Fruit fly (Drosophila melanogaster): Measurements from ENCODE around the gene CG46412.

DNA sequence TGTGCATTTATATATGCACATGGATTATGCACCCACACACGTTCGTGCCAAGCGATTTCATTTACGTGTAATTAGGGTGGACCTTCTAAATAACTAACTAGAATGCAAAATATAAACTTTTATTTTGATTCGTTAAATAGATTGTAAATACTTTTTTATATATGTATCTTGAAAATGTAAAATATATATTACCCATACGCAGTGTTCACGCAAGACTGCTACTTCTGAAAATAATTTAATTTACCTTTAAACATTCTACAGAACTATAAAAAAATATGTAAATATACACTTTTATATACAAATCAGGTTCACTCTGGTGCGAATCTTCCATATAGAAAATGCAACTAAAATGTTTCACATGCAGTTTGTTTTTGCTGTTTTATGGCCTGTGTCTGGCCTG is 29.9 kb upstream of the CG46412 start:
- TF ChIP-seq CG17806 (tag; optimal IDR thresholded peaks at IDR 0.05) (peak; percentile 35), rn (GFP tag; IDR thresholded peaks at IDR 0.05) (no peak), CG4496 (GFP tag; IDR thresholded peaks at IDR 0.05) (peak; percentile 55), gl (tag; optimal IDR thresholded peaks at IDR 0.05) (no peak), CG9948 (tag; optimal IDR thresholded peaks at IDR 0.05) (peak; percentile 40), Ets98B (GFP tag; IDR thresholded peaks at IDR 0.05) (peak; percentile 28; the same call in 1 of the 2 replicates), CG32121 (GFP tag; IDR thresholded peaks at IDR 0.05) (peak; percentile 61), CG12605 (GFP tag; IDR thresholded peaks at IDR 0.05) (no peak), CG8301 (tag; optimal IDR thresholded peaks at IDR 0.05) (peak; percentile 27), CG10348 (GFP tag; IDR thresholded peaks at IDR 0.05) (no peak), D1 (tag; optimal IDR thresholded peaks at IDR 0.05) (no peak), CG13204 (GFP tag; optimal IDR thresholded peaks at IDR 0.05) (no peak)

All from whole organism, pupa.